Worm (Caenorhabditis elegans) whole organism, mixed stage, embryonic: ENCODE data around the gene F35C8.5.

Experiments used
- M03D4.4 ChIP-seq: sonication (generic microtip); optimal IDR thresholded peaks from 2 replicates; lab custom pipeline; 2017; ENCODE audit warnings: mild to moderate bottlenecking, missing genetic modification characterization, missing compliant biosample characterization
- bed-3 ChIP-seq: fragments of 200-800 bp; sonication (Bioruptor generic); optimal IDR thresholded peaks from 3 replicates; lab custom pipeline; 2018; ENCODE audit warnings: mild to moderate bottlenecking, missing genetic modification characterization, moderate library complexity, missing compliant biosample characterization
- blmp-1 ChIP-seq: fragments of 150-350 bp; optimal IDR thresholded peaks from 2 replicates; lab custom pipeline; 2014; ENCODE audit warnings: missing biosample characterization, missing genetic modification characterization
- ceh-39 ChIP-seq: fragments of 150-350 bp; optimal IDR thresholded peaks from 2 replicates; lab custom pipeline; 2014; ENCODE audit warnings: missing biosample characterization, missing genetic modification characterization
- ceh-43 ChIP-seq: fragments of 200-800 bp; sonication (Bioruptor generic); optimal IDR thresholded peaks from 2 replicates; lab custom pipeline; 2018; ENCODE audit warnings: mild to moderate bottlenecking, missing genetic modification characterization, moderate library complexity, missing compliant biosample characterization
- ceh-83 ChIP-seq: fragments of 200-800 bp; sonication (Bioruptor generic); optimal IDR thresholded peaks from 2 replicates; lab custom pipeline; 2018; ENCODE audit warnings: mild to moderate bottlenecking, missing genetic modification characterization, missing compliant biosample characterization
- ces-1 ChIP-seq: fragments of 150-350 bp; optimal IDR thresholded peaks from 2 replicates; lab custom pipeline; 2014; ENCODE audit warnings: missing biosample characterization, missing genetic modification reagents, missing genetic modification characterization
- drap-1 ChIP-seq: fragments of 200-800 bp; sonication (Bioruptor generic); optimal IDR thresholded peaks from 3 replicates; lab custom pipeline; 2018; ENCODE audit warnings: mild to moderate bottlenecking, missing genetic modification characterization, missing compliant biosample characterization
- elt-1 ChIP-seq: sonication (generic microtip); optimal IDR thresholded peaks from 2 replicates; lab custom pipeline; 2017; ENCODE audit warnings: missing genetic modification characterization, mild to moderate bottlenecking, missing compliant biosample characterization, antibody characterized with exemption, moderate library complexity, borderline replicate concordance; ENCODE audit not compliant: insufficient read depth
- elt-3 ChIP-seq: fragments of 150-350 bp; optimal IDR thresholded peaks from 2 replicates; lab custom pipeline; 2014; ENCODE audit warnings: missing biosample characterization, missing genetic modification characterization
- ham-2 ChIP-seq: fragments of 200-800 bp; sonication (Bioruptor generic); optimal IDR thresholded peaks from 2 replicates; lab custom pipeline; 2018; ENCODE audit warnings: mild to moderate bottlenecking, missing genetic modification characterization, missing compliant biosample characterization
- hlh-1 ChIP-seq: fragments of 150-350 bp; optimal IDR thresholded peaks from 2 replicates; lab custom pipeline; 2014; ENCODE audit warnings: missing biosample characterization, missing genetic modification reagents, missing genetic modification characterization
- lin-13 ChIP-seq: fragments of 150-350 bp; optimal IDR thresholded peaks from 2 replicates; lab custom pipeline; 2014; ENCODE audit warnings: missing biosample characterization, missing genetic modification characterization
- lsy-2 ChIP-seq: fragments of 150-350 bp; optimal IDR thresholded peaks from 2 replicates; lab custom pipeline; 2014; ENCODE audit warnings: missing biosample characterization, missing genetic modification characterization
- mab-5 ChIP-seq: fragments of 150-350 bp; optimal IDR thresholded peaks from 2 replicates; lab custom pipeline; 2014; ENCODE audit warnings: missing biosample characterization, missing genetic modification characterization
- mep-1 ChIP-seq: fragments of 150-350 bp; optimal IDR thresholded peaks from 2 replicates; lab custom pipeline; 2017; ENCODE audit warnings: missing biosample characterization, missing genetic modification reagents, missing genetic modification characterization, inconsistent platforms
- mls-2 ChIP-seq: sonication (generic microtip); optimal IDR thresholded peaks from 2 replicates; lab custom pipeline; 2016; ENCODE audit warnings: mild to moderate bottlenecking, missing genetic modification characterization, moderate library complexity, missing compliant biosample characterization
- nhr-12 ChIP-seq: fragments of 150-350 bp; optimal IDR thresholded peaks from 2 replicates; lab custom pipeline; 2014; ENCODE audit warnings: missing biosample characterization, missing genetic modification characterization
- nhr-2 ChIP-seq: fragments of 150-350 bp; optimal IDR thresholded peaks from 2 replicates; lab custom pipeline; 2014; ENCODE audit warnings: missing biosample characterization, missing genetic modification characterization
- nhr-237 ChIP-seq: fragments of 150-350 bp; optimal IDR thresholded peaks from 2 replicates; lab custom pipeline; 2014; ENCODE audit warnings: missing biosample characterization, missing genetic modification characterization
- nhr-28 ChIP-seq: fragments of 150-350 bp; optimal IDR thresholded peaks from 2 replicates; lab custom pipeline; 2014; ENCODE audit warnings: missing biosample characterization, missing genetic modification characterization
- nhr-76 ChIP-seq: sonication (generic microtip); optimal IDR thresholded peaks from 2 replicates; lab custom pipeline; 2017; ENCODE audit warnings: missing biosample characterization, missing genetic modification characterization
- pha-4 ChIP-seq: fragments of 150-350 bp; optimal IDR thresholded peaks from 2 replicates; lab custom pipeline; 2018; ENCODE audit warnings: missing biosample characterization, missing genetic modification reagents, missing genetic modification characterization
- sem-2 ChIP-seq: fragments of 200-800 bp; sonication (Bioruptor generic); optimal IDR thresholded peaks from 2 replicates; lab custom pipeline; 2018; ENCODE audit warnings: mild to moderate bottlenecking, missing genetic modification characterization, missing compliant biosample characterization
- snpc-4 ChIP-seq: fragments of 150-350 bp; optimal IDR thresholded peaks from 2 replicates; lab custom pipeline; 2014; ENCODE audit warnings: missing biosample characterization, missing genetic modification characterization
- sptf-1 ChIP-seq: sonication (generic microtip); optimal IDR thresholded peaks from 2 replicates; lab custom pipeline; 2017; ENCODE audit warnings: mild to moderate bottlenecking, missing genetic modification characterization, moderate library complexity, missing compliant biosample characterization
- tbx-8 ChIP-seq: fragments of 200-800 bp; sonication (Bioruptor generic); optimal IDR thresholded peaks from 2 replicates; lab custom pipeline; 2018; ENCODE audit warnings: mild to moderate bottlenecking, missing genetic modification characterization, moderate library complexity, missing compliant biosample characterization
- unc-120 ChIP-seq: sonication (generic microtip); optimal IDR thresholded peaks from 2 replicates; lab custom pipeline; 2017; ENCODE audit warnings: missing genetic modification characterization, missing compliant biosample characterization; ENCODE audit not compliant: poor library complexity, severe bottlenecking
- unc-62 ChIP-seq: fragments of 150-350 bp; optimal IDR thresholded peaks from 2 replicates; lab custom pipeline; 2014; ENCODE audit warnings: missing biosample characterization, missing genetic modification reagents, missing genetic modification characterization
- zip-8 ChIP-seq: fragments of 150-350 bp; optimal IDR thresholded peaks from 2 replicates; lab custom pipeline; 2014; ENCODE audit warnings: missing biosample characterization, missing genetic modification characterization
- ztf-11 ChIP-seq: fragments of 150-350 bp; optimal IDR thresholded peaks from 2 replicates; lab custom pipeline; 2014; ENCODE audit warnings: missing biosample characterization, missing genetic modification characterization

The F35C8.5 gene

ce11 chrX:5329236-5329635, 36.4 kb upstream of the F35C8.5 start, which contains the start of gene C26B9.5:
Gene C26B9.5, plus strand, starts transcription at chrX:5329479.
- no peak for TF ChIP-seq ceh-39 (tag; lab: Kevin White, UChicago)
- TF ChIP-seq, all 35 proteins: peak for 0

ce11 chrX:5330765-5331164, 34.8 kb upstream of the F35C8.5 start:
- no peak for TF ChIP-seq nhr-2 (tag; lab: Kevin White, UChicago)
- TF ChIP-seq nhr-12 (tag; lab: Kevin White, UChicago): no peak
- TF ChIP-seq unc-120: no peak
- TF ChIP-seq zip-8 (tag; lab: Kevin White, UChicago): no peak
- TF ChIP-seq unc-62 (GFP tag; lab: Kevin White, UChicago): no peak
- no peak for TF ChIP-seq ceh-83 (GFP tag; lab: Kevin White, UChicago)
- no peak for TF ChIP-seq elt-3 (tag; lab: Kevin White, UChicago)
- no peak for TF ChIP-seq mls-2
- TF ChIP-seq sptf-1: no peak
- TF ChIP-seq mep-1 (tag; lab: Kevin White, UChicago): no peak
- no peak for TF ChIP-seq pha-4 (tag; lab: Kevin White, UChicago)
- no peak for TF ChIP-seq nhr-237
- no peak for TF ChIP-seq nhr-76 (tag; lab: Kevin White, UChicago)
- no peak for TF ChIP-seq bed-3 (GFP tag; lab: Kevin White, UChicago)
- TF ChIP-seq M03D4.4 (tag; lab: Kevin White, UChicago): no peak
- TF ChIP-seq sem-2 (GFP tag; lab: Kevin White, UChicago): no peak
- TF ChIP-seq ceh-43: no peak
- TF ChIP-seq ztf-11 (tag; lab: Kevin White, UChicago): no peak
- TF ChIP-seq hlh-1 (tag; lab: Kevin White, UChicago): no peak

- TF ChIP-seq mls-2 (no peak), ztf-11 (tag; lab: Kevin White, UChicago) (no peak), nhr-28 (tag; lab: Kevin White, UChicago) (no peak), mep-1 (tag; lab: Kevin White, UChicago) (no peak), snpc-4 (tag; lab: Kevin White, UChicago) (no peak), ceh-43 (no peak)
Observed at ce11 chrX:5335368-5335767, 30.2 kb upstream of the F35C8.5 start, which contains the start of gene C26B9.6. Gene C26B9.6, minus strand, starts transcription at chrX:5335468.

ce11 chrX:5336498-5336897, 29.1 kb upstream of the F35C8.5 start:
- TF ChIP-seq pha-4 (tag; lab: Kevin White, UChicago) (peak; percentile 90), mab-5 (tag; lab: Kevin White, UChicago) (no peak), nhr-12 (tag; lab: Kevin White, UChicago) (no peak), mls-2 (peak; percentile 52), elt-1 (tag; lab: Kevin White, UChicago) (no peak), lsy-2 (tag; lab: Kevin White, UChicago) (peak; percentile 5), tbx-8 (GFP tag; lab: Kevin White, UChicago) (no peak), lin-13 (tag; lab: Kevin White, UChicago) (no peak), blmp-1 (no peak), mep-1 (tag; lab: Kevin White, UChicago) (peak; percentile 57), unc-62 (GFP tag; lab: Kevin White, UChicago) (peak; percentile 8), bed-3 (GFP tag; lab: Kevin White, UChicago) (peak; percentile 46), nhr-237 (peak; percentile 36), M03D4.4 (tag; lab: Kevin White, UChicago) (peak; percentile 47), ceh-83 (GFP tag; lab: Kevin White, UChicago) (no peak), nhr-28 (tag; lab: Kevin White, UChicago) (no peak), ham-2 (peak; percentile 75), ztf-11 (tag; lab: Kevin White, UChicago) (no peak), ces-1 (GFP tag; lab: Kevin White, UChicago) (peak; percentile 15), hlh-1 (tag; lab: Kevin White, UChicago) (peak; percentile 72), elt-3 (tag; lab: Kevin White, UChicago) (no peak), unc-120 (peak; percentile 60), sptf-1 (peak; percentile 57), drap-1 (GFP tag; lab: Kevin White, UChicago) (peak; percentile 30)

- TF ChIP-seq blmp-1 (peak; percentile 87), ham-2 (peak; percentile 64), elt-1 (tag; lab: Kevin White, UChicago) (peak; percentile 5), ceh-43 (no peak), bed-3 (GFP tag; lab: Kevin White, UChicago) (no peak), nhr-237 (no peak)
Observed at ce11 chrX:5337959-5338358, 27.7 kb upstream of the F35C8.5 start, which contains the start of gene C26B9.3. Gene C26B9.3, plus strand, starts transcription at chrX:5338301.
